Fruit fly (Drosophila melanogaster): ENCODE measurements around the gene CG9396.

The CG9396 gene

dm6 chr3R:9600558-9600959, 29.1 kb upstream of the CG9396 start (continued):
- TF ChIP-seq NFAT (GFP tag; IDR thresholded peaks at IDR 0.05) (peak; percentile 40; the same call in 1 of the 2 replicates), toy (GFP tag; IDR thresholded peaks at IDR 0.05) (no peak), CG6765 (GFP tag; optimal IDR thresholded peaks at IDR 0.05) (peak; percentile 20), CG10209 (GFP tag; optimal IDR thresholded peaks at IDR 0.05) (peak; percentile 60), Kr (GFP tag; optimal IDR thresholded peaks at IDR 0.05) (peak; percentile 17), ase (GFP tag; IDR thresholded peaks at IDR 0.05) (no peak), pzg (GFP tag; optimal IDR thresholded peaks at IDR 0.05) (no peak), hth (optimal IDR thresholded peaks at IDR 0.05) (no peak), CG7271 (tag; optimal IDR thresholded peaks at IDR 0.05) (no peak), sqz (GFP tag; optimal IDR thresholded peaks at IDR 0.05) (peak; percentile 27), CG12942 (GFP tag; optimal IDR thresholded peaks at IDR 0.05) (no peak), ac (GFP tag; optimal IDR thresholded peaks at IDR 0.05) (no peak), oc (tag; optimal IDR thresholded peaks at IDR 0.05) (no peak), CG8765 (GFP tag; IDR thresholded peaks at IDR 0.05) (no peak), gem (tag; optimal IDR thresholded peaks at IDR 0.05) (peak; percentile 57), bcd (GFP tag; optimal IDR thresholded peaks at IDR 0.05) (peak; percentile 25), Doc3 (GFP tag; IDR thresholded peaks at IDR 0.05; ENCODE audit: partially characterized antibody) (no peak), lilli (GFP tag; optimal IDR thresholded peaks at IDR 0.05) (peak; percentile 25), Sin3A (optimal IDR thresholded peaks at IDR 0.05) (no peak), CG12155 (GFP tag; optimal IDR thresholded peaks at IDR 0.05) (no peak), tll (GFP tag; optimal IDR thresholded peaks at IDR 0.05) (no peak), odd (GFP tag; optimal IDR thresholded peaks at IDR 0.05) (peak; percentile 9), CG4404 (GFP tag; IDR thresholded peaks at IDR 0.05) (no peak), wor (GFP tag; IDR thresholded peaks at IDR 0.05) (no peak), luna (GFP tag; optimal IDR thresholded peaks at IDR 0.05) (no peak), CG7987 (GFP tag; optimal IDR thresholded peaks at IDR 0.05) (peak; percentile 6), CG2120 (GFP tag; optimal IDR thresholded peaks at IDR 0.05) (peak; percentile 63), CHES-1-like (GFP tag; optimal IDR thresholded peaks at IDR 0.05) (no peak), CG11723 (GFP tag; optimal IDR thresholded peaks at IDR 0.05) (peak; percentile 2), cad (GFP tag; optimal IDR thresholded peaks at IDR 0.05) (no peak), Adf1 (GFP tag; IDR thresholded peaks at IDR 0.05) (no peak), gro (GFP tag; optimal IDR thresholded peaks at IDR 0.05) (no peak), Rx (GFP tag; IDR thresholded peaks at IDR 0.05) (no peak), chm (GFP tag; IDR thresholded peaks at IDR 0.05) (no peak), crol (GFP tag; IDR thresholded peaks at IDR 0.05) (0 out of 2 replicates have a peak, but pooled peaks have one; percentile 19), vnd (GFP tag; IDR thresholded peaks at IDR 0.05; ENCODE audit: partially characterized antibody) (no peak), Hmx (GFP tag; optimal IDR thresholded peaks at IDR 0.05) (no peak), CG33213 (GFP tag; optimal IDR thresholded peaks at IDR 0.05) (no peak), Mes4 (GFP tag; optimal IDR thresholded peaks at IDR 0.05) (no peak), chif (GFP tag; optimal IDR thresholded peaks at IDR 0.05) (no peak), cas (GFP tag; IDR thresholded peaks at IDR 0.05) (no peak), CG13624 (GFP tag; optimal IDR thresholded peaks at IDR 0.05) (peak; percentile 33), CG11696 (GFP tag; IDR thresholded peaks at IDR 0.05) (no peak), Hr39 (optimal IDR thresholded peaks at IDR 0.05) (no peak), ewg (GFP tag; optimal IDR thresholded peaks at IDR 0.05) (no peak), CG8281 (tag; optimal IDR thresholded peaks at IDR 0.05) (peak; percentile 24), stc (GFP tag; IDR thresholded peaks at IDR 0.05) (0 out of 2 replicates have a peak, but pooled peaks have one; percentile 37), pfk (GFP tag; optimal IDR thresholded peaks at IDR 0.05) (no peak), Sry-δ (GFP tag; optimal IDR thresholded peaks at IDR 0.05) (no peak), CG1792 (GFP tag; optimal IDR thresholded peaks at IDR 0.05) (no peak), bbx (GFP tag; IDR thresholded peaks at IDR 0.05; ENCODE audit: partially characterized antibody) (no peak), ind (GFP tag; optimal IDR thresholded peaks at IDR 0.05) (peak; percentile 27), gt (GFP tag; IDR thresholded peaks at IDR 0.05) (no peak)

All from whole organism, embryonic.